Worm (Caenorhabditis elegans): ENCODE data around the gene ehs-1.

DNA sequence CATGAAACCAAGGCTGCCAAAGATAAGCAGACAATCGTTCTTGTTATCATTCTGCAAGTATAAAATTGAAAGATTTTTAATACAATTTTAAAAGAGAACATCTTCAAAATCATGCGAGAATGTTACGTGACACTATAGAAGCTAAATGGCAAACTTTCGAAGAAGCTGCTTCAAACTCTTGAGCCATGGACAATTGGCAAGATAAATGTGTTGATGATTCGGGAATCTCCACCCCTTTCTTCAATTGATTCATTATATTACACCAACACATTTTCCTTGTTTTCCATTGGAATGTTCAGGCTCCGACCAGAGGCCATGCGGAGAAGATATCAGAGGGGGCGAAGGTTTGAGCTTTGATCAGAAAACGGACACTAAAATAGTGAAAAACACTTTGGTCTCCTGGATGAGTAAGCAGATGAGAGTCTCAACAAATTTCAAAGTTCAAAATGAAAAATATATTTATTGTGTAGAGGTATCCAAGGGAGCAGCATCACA is 20.6 kb downstream of the ehs-1 start, which contains the start of gene lec-5:
- TF ChIP-seq W03F9.2 (tag; optimal IDR thresholded peaks at IDR 0.05), result no peak
- no peak for TF ChIP-seq him-1 (tag; optimal IDR thresholded peaks at IDR 0.05)

All from whole organism, L4/young adult.